Fruit fly (Drosophila melanogaster): ENCODE results near the gene Ubx.

DNA sequence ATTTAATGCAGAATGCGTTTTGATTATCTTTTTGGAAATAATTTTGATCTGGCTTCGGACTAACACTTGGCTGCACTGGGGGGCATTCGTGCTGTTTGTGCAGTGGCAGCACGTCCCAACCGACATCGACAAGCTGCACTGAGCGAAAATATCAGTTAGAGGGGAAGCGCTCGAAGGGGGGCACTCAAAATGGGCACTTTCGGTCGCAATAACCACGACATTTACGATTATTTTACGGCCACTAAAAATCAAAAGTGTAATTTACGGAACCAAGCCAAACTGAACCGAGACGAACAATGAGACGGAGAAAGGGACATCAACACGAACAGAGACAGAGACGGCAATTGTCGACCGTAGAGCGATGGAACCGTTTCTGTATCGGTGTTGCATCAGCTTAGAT lies 12.6 kb upstream of the Ubx start:
- TF ChIP-seq Clk (GFP tag; optimal IDR thresholded peaks at IDR 0.05), result no peak
- TF ChIP-seq Mnt (GFP tag; optimal IDR thresholded peaks at IDR 0.05), result no peak
- no peak for TF ChIP-seq ovo (GFP tag; optimal IDR thresholded peaks at IDR 0.05)
- TF ChIP-seq toe (GFP tag; optimal IDR thresholded peaks at IDR 0.05), result no peak
- no peak for TF ChIP-seq Crg-1 (GFP tag; optimal IDR thresholded peaks at IDR 0.05)
- no peak for TF ChIP-seq CG7045 (GFP tag; optimal IDR thresholded peaks at IDR 0.05)
- no peak for TF ChIP-seq bab1 (GFP tag; optimal IDR thresholded peaks at IDR 0.05)
- no peak for TF ChIP-seq kay (GFP tag; ENCODE audit: borderline replicate concordance)
- TF ChIP-seq cic (GFP tag; optimal IDR thresholded peaks at IDR 0.05), result no peak
- no peak for TF ChIP-seq Hr96 (GFP tag; optimal IDR thresholded peaks at IDR 0.05)
- no peak for TF ChIP-seq pad (GFP tag; optimal IDR thresholded peaks at IDR 0.05)
- no peak for TF ChIP-seq CG5204 (GFP tag; optimal IDR thresholded peaks at IDR 0.05)
- no peak for TF ChIP-seq CG14711 (tag; optimal IDR thresholded peaks at IDR 0.05)
- no peak for TF ChIP-seq CG33017 (tag; optimal IDR thresholded peaks at IDR 0.05)
